ENCODE assay signal across 5 fruit fly cellular contexts in genomic region chrX:10265213-10266017, dm6.
TF ChIP-seq lines count a peak whose summit lies in the region.

Gene CG12643, minus strand, starts transcription at chrX:10265263.

TF ChIP-seq in whole organism, adult, 20 proteins besides CTCF, POLR2A, EP300 and RAD21 (continued from another document):
- TF ChIP-seq bab1 (GFP tag; optimal IDR thresholded peaks at IDR 0.05; lab: Kevin White, UChicago) (peak; percentile 64), Hr96 (GFP tag; optimal IDR thresholded peaks at IDR 0.05; lab: Kevin White, UChicago) (peak; percentile 77), CG5204 (GFP tag; optimal IDR thresholded peaks at IDR 0.05; lab: Kevin White, UChicago) (peak; percentile 72)

TF ChIP-seq in whole organism, embryonic, 481 proteins besides CTCF, POLR2A, EP300 and RAD21 (continued from another document and continues in another):
- TF ChIP-seq CG14441 (GFP tag; IDR thresholded peaks at IDR 0.05; lab: Robert Waterston, UW), result peak; percentile 93
- peak; percentile 66 for TF ChIP-seq CG10431 (GFP tag; optimal IDR thresholded peaks at IDR 0.05; lab: Kevin White, UChicago)
- peak; percentile 84 for TF ChIP-seq Atf-2 (GFP tag; optimal IDR thresholded peaks at IDR 0.05; lab: Kevin White, UChicago)
- peak; percentile 81 for TF ChIP-seq jigr1 (GFP tag; IDR thresholded peaks at IDR 0.05; lab: Robert Waterston, UW)
- peak; percentile 83 for TF ChIP-seq CG34376 (GFP tag; optimal IDR thresholded peaks at IDR 0.05; lab: Kevin White, UChicago)
- peak; percentile 76 for TF ChIP-seq CG4730 (GFP tag; IDR thresholded peaks at IDR 0.05; lab: Robert Waterston, UW)
- TF ChIP-seq MBD-R2 (GFP tag; IDR thresholded peaks at IDR 0.05; lab: Robert Waterston, UW), result peak; percentile 66
- peak; percentile 94 for TF ChIP-seq CG17359 (tag; optimal IDR thresholded peaks at IDR 0.05; lab: Kevin White, UChicago)
- peak; percentile 51 for TF ChIP-seq fd3F (GFP tag; optimal IDR thresholded peaks at IDR 0.05; lab: Kevin White, UChicago)
- TF ChIP-seq Scr (GFP tag; IDR thresholded peaks at IDR 0.05; lab: Robert Waterston, UW; ENCODE audit: partially characterized antibody), result no peak
- peak; percentile 73 for TF ChIP-seq CG31224 (GFP tag; IDR thresholded peaks at IDR 0.05; lab: Robert Waterston, UW)
- peak; percentile 97 for TF ChIP-seq ken (GFP tag; IDR thresholded peaks at IDR 0.05; lab: Robert Waterston, UW)
- peak; percentile 94 for TF ChIP-seq pb (GFP tag; optimal IDR thresholded peaks at IDR 0.05; lab: Kevin White, UChicago)
- peak; percentile 91 for TF ChIP-seq zf30C (GFP tag; optimal IDR thresholded peaks at IDR 0.05; lab: Kevin White, UChicago)
- TF ChIP-seq CG11247 (GFP tag; IDR thresholded peaks at IDR 0.05; lab: Robert Waterston, UW), result peak; percentile 82
- peak; percentile 90 for TF ChIP-seq H2.0 (GFP tag; IDR thresholded peaks at IDR 0.05; lab: Robert Waterston, UW)
- peak; percentile 84 for TF ChIP-seq CG15011 (GFP tag; optimal IDR thresholded peaks at IDR 0.05; lab: Kevin White, UChicago)
- TF ChIP-seq cato (GFP tag; optimal IDR thresholded peaks at IDR 0.05; lab: Kevin White, UChicago; ENCODE audit: borderline replicate concordance), result peak; percentile 80
- TF ChIP-seq Hsf (GFP tag; optimal IDR thresholded peaks at IDR 0.05; lab: Kevin White, UChicago), result peak; percentile 93
- TF ChIP-seq CG31365 (tag; optimal IDR thresholded peaks at IDR 0.05; lab: Kevin White, UChicago), result peak; percentile 73
- TF ChIP-seq Oli (tag; optimal IDR thresholded peaks at IDR 0.05; lab: Kevin White, UChicago), result peak; percentile 78
- peak; percentile 81; the same call in 1 of the 2 replicates for TF ChIP-seq Nf-YA (GFP tag; IDR thresholded peaks at IDR 0.05; lab: Robert Waterston, UW)
- no peak for TF ChIP-seq bigmax (GFP tag; optimal IDR thresholded peaks at IDR 0.05; lab: Kevin White, UChicago)
- TF ChIP-seq CG5245 (GFP tag; optimal IDR thresholded peaks at IDR 0.05; lab: Kevin White, UChicago), result peak; percentile 94
- TF ChIP-seq CG42726 (GFP tag; IDR thresholded peaks at IDR 0.05; lab: Robert Waterston, UW; ENCODE audit: partially characterized antibody), result no peak
- TF ChIP-seq CG8924 (tag; optimal IDR thresholded peaks at IDR 0.05; lab: Kevin White, UChicago), result peak; percentile 88
- peak; percentile 74 for TF ChIP-seq danr (GFP tag; IDR thresholded peaks at IDR 0.05; lab: Robert Waterston, UW)
- TF ChIP-seq CG12155 (GFP tag; optimal IDR thresholded peaks at IDR 0.05; lab: Kevin White, UChicago), result peak; percentile 81
- TF ChIP-seq CG4424 (GFP tag; optimal IDR thresholded peaks at IDR 0.05; lab: Kevin White, UChicago), result peak; percentile 92
- peak; percentile 84 for TF ChIP-seq bcd (GFP tag; optimal IDR thresholded peaks at IDR 0.05; lab: Kevin White, UChicago)

TF ChIP-seq in whole organism, prepupa, 60 proteins besides CTCF, POLR2A, EP300 and RAD21 (continued from another document and continues in another):
- TF ChIP-seq CG34406 (GFP tag; optimal IDR thresholded peaks at IDR 0.05; lab: Kevin White, UChicago) (peak; percentile 88), achi (GFP tag; optimal IDR thresholded peaks at IDR 0.05; lab: Kevin White, UChicago) (peak; percentile 91), cyc (GFP tag; optimal IDR thresholded peaks at IDR 0.05; lab: Kevin White, UChicago) (peak; percentile 98), CG10669 (GFP tag; optimal IDR thresholded peaks at IDR 0.05; lab: Kevin White, UChicago) (peak; percentile 87), CG7368 (GFP tag; optimal IDR thresholded peaks at IDR 0.05; lab: Kevin White, UChicago) (peak; percentile 97), net (GFP tag; optimal IDR thresholded peaks at IDR 0.05; lab: Kevin White, UChicago) (peak; percentile 93), Eip93F (GFP tag; optimal IDR thresholded peaks at IDR 0.05; lab: Kevin White, UChicago) (peak; percentile 80), CG6163 (GFP tag; IDR thresholded peaks at IDR 0.05; lab: Robert Waterston, UW) (peak; percentile 98), Hr39 (GFP tag; optimal IDR thresholded peaks at IDR 0.05; lab: Kevin White, UChicago) (peak; percentile 98), svp (GFP tag; lab: Kevin White, UChicago) (peak; percentile 98), fkh (GFP tag; optimal IDR thresholded peaks at IDR 0.05; lab: Kevin White, UChicago) (peak; percentile 89), spab (GFP tag; optimal IDR thresholded peaks at IDR 0.05; lab: Kevin White, UChicago) (peak; percentile 78), CG6276 (GFP tag; optimal IDR thresholded peaks at IDR 0.05; lab: Kevin White, UChicago) (peak; percentile 88), CG6792 (GFP tag; optimal IDR thresholded peaks at IDR 0.05; lab: Kevin White, UChicago) (peak; percentile 94), CG11762 (GFP tag; optimal IDR thresholded peaks at IDR 0.05; lab: Kevin White, UChicago; ENCODE audit: insufficient read depth) (peak; percentile 88), dsx (GFP tag; optimal IDR thresholded peaks at IDR 0.05; lab: Kevin White, UChicago; ENCODE audit: poor library complexity, severe bottlenecking) (peak; percentile 73), Ets21C (GFP tag; optimal IDR thresholded peaks at IDR 0.05; lab: Kevin White, UChicago) (peak; percentile 96), ss (GFP tag; optimal IDR thresholded peaks at IDR 0.05; lab: Kevin White, UChicago) (peak; percentile 72 to 90), Eip75B (GFP tag; optimal IDR thresholded peaks at IDR 0.05; lab: Kevin White, UChicago) (peak; percentile 94), Eip78C (GFP tag; lab: Kevin White, UChicago) (peak; percentile 96), fd59A (GFP tag; optimal IDR thresholded peaks at IDR 0.05; lab: Kevin White, UChicago) (peak; percentile 87), CG10631 (GFP tag; optimal IDR thresholded peaks at IDR 0.05; lab: Kevin White, UChicago) (peak; percentile 94), CG11902 (GFP tag; optimal IDR thresholded peaks at IDR 0.05; lab: Kevin White, UChicago) (peak; percentile 94), CG8119 (GFP tag; IDR thresholded peaks at IDR 0.05; lab: Robert Waterston, UW) (peak; percentile 95), CG8632 (GFP tag; optimal IDR thresholded peaks at IDR 0.05; lab: Kevin White, UChicago) (peak; percentile 82), salr (GFP tag; optimal IDR thresholded peaks at IDR 0.05; lab: Kevin White, UChicago) (peak; percentile 86 to 90), CG16779 (tag; optimal IDR thresholded peaks at IDR 0.05; lab: Kevin White, UChicago) (peak; percentile 76), Sox102F (GFP tag; optimal IDR thresholded peaks at IDR 0.05; lab: Kevin White, UChicago) (peak; percentile 96), CG6808 (GFP tag; optimal IDR thresholded peaks at IDR 0.05; lab: Kevin White, UChicago) (peak; percentile 90), OdsH (GFP tag; optimal IDR thresholded peaks at IDR 0.05; lab: Kevin White, UChicago) (peak; percentile 93), CG4318 (GFP tag; optimal IDR thresholded peaks at IDR 0.05; lab: Kevin White, UChicago) (peak; percentile 86), Hr38 (GFP tag; optimal IDR thresholded peaks at IDR 0.05; lab: Kevin White, UChicago) (peak; percentile 81), CG3032 (tag; optimal IDR thresholded peaks at IDR 0.05; lab: Kevin White, UChicago) (peak; percentile 72)

TF ChIP-seq in whole organism, pupa, 21 proteins besides CTCF, POLR2A, EP300 and RAD21 (continued from another document):
- TF ChIP-seq CG10348 (GFP tag; IDR thresholded peaks at IDR 0.05; lab: Robert Waterston, UW), result peak; percentile 91
TF ChIP-seq in whole organism, pupa: peak in this region for 20.

TF ChIP-seq in whole organism, wandering third instar larva, 38 proteins besides CTCF, POLR2A, EP300 and RAD21 (continued from another document):
- TF ChIP-seq CG32264 (GFP tag; optimal IDR thresholded peaks at IDR 0.05; lab: Kevin White, UChicago) (peak; percentile 91), Dif (GFP tag; optimal IDR thresholded peaks at IDR 0.05; lab: Kevin White, UChicago; ENCODE audit: partially characterized antibody) (peak; percentile 39), brk (GFP tag; optimal IDR thresholded peaks at IDR 0.05; lab: Kevin White, UChicago) (peak; percentile 86), Hr78 (GFP tag; optimal IDR thresholded peaks at IDR 0.05; lab: Kevin White, UChicago) (no peak), psq (GFP tag; optimal IDR thresholded peaks at IDR 0.05; lab: Kevin White, UChicago) (peak; percentile 94), Rel (GFP tag; optimal IDR thresholded peaks at IDR 0.05; lab: Kevin White, UChicago) (peak; percentile 67), Rel (tag; optimal IDR thresholded peaks at IDR 0.05; lab: Kevin White, UChicago) (peak; percentile 9), Jra (GFP tag; optimal IDR thresholded peaks at IDR 0.05; lab: Kevin White, UChicago) (peak; percentile 88), Sp1 (GFP tag; optimal IDR thresholded peaks at IDR 0.05; lab: Kevin White, UChicago) (peak; percentile 78), Mio (GFP tag; optimal IDR thresholded peaks at IDR 0.05; lab: Kevin White, UChicago) (peak; percentile 72), rgr (GFP tag; optimal IDR thresholded peaks at IDR 0.05; lab: Kevin White, UChicago) (peak; percentile 95), Vsx2 (GFP tag; optimal IDR thresholded peaks at IDR 0.05; lab: Kevin White, UChicago; ENCODE audit: partially characterized antibody) (no peak), pan (optimal IDR thresholded peaks at IDR 0.05; lab: Kevin White, UChicago) (peak; percentile 71), ey (GFP tag; optimal IDR thresholded peaks at IDR 0.05; lab: Kevin White, UChicago) (peak; percentile 98), dmrt93B (GFP tag; optimal IDR thresholded peaks at IDR 0.05; lab: Kevin White, UChicago) (peak; percentile 88), HLH106 (tag; optimal IDR thresholded peaks at IDR 0.05; lab: Kevin White, UChicago) (peak; percentile 76), fru (GFP tag; optimal IDR thresholded peaks at IDR 0.05; lab: Kevin White, UChicago) (peak; percentile 97), CrebA (GFP tag; optimal IDR thresholded peaks at IDR 0.05; lab: Kevin White, UChicago; ENCODE audit: borderline replicate concordance) (peak; percentile 23)
TF ChIP-seq in whole organism, wandering third instar larva: peak in this region for 29.
